Worm (Caenorhabditis elegans) whole organism, L2 larva: ENCODE results near the gene enol-1.

Experiments
- blmp-1 ChIP-seq: sonication (generic microtip); optimal IDR thresholded peaks from 2 replicates; lab custom pipeline; 2017; ENCODE audit warnings: missing genetic modification characterization, mild to moderate bottlenecking, missing compliant biosample characterization, antibody characterized with exemption, moderate library complexity; ENCODE audit not compliant: insufficient read depth
- fos-1 ChIP-seq: fragments of 150-350 bp; optimal IDR thresholded peaks from 2 replicates; lab custom pipeline; 2014; ENCODE audit warnings: missing biosample characterization, missing genetic modification characterization
- lin-13 ChIP-seq: fragments of 150-350 bp; optimal IDR thresholded peaks from 2 replicates; lab custom pipeline; 2014; ENCODE audit warnings: missing biosample characterization, missing genetic modification reagents, missing genetic modification characterization
- unc-39 ChIP-seq: fragments of 150-350 bp; optimal IDR thresholded peaks from 2 replicates; lab custom pipeline; 2014; ENCODE audit warnings: missing biosample characterization, missing genetic modification characterization

DNA sequence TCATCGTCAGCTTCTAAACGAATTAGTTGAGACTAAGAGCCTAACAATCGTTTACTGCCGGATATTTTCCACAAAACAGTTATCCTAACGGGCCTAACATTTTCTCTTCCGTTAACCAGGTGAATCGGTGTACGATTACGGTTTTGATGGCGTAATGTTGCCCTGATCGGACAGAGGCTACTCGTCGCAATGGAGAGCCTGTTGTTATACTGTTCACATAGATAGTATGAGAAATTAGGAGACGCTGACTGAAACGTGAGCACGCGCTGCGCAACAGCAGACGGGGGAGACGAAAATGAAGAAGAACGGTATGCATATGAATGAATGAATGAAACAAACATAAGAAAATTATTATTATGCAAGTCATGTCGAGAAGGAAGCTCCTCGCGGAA, 31.4 kb upstream of the enol-1 start:
- no peak for TF ChIP-seq fos-1 (tag; lab: Kevin White, UChicago)
- no peak for TF ChIP-seq lin-13 (GFP tag; lab: Kevin White, UChicago)
- no peak for TF ChIP-seq blmp-1 (tag; lab: Kevin White, UChicago)
- no peak for TF ChIP-seq unc-39 (tag; lab: Kevin White, UChicago)
